Worm (Caenorhabditis elegans) whole organism, late embryonic: Measurements from ENCODE around the gene tag-52.

Experiments
- C38D4.7 ChIP-seq: fragments of 200-800 bp; sonication (Bioruptor generic); optimal IDR thresholded peaks from 2 replicates; lab custom pipeline; 2018; ENCODE audit warnings: mild to moderate bottlenecking, missing genetic modification characterization, moderate library complexity, missing compliant biosample characterization
- F13H6.1 ChIP-seq: sonication (generic microtip); optimal IDR thresholded peaks from 2 replicates; lab custom pipeline; 2016; ENCODE audit warnings: missing genetic modification characterization, missing compliant biosample characterization
- K02D7.2 ChIP-seq: sonication (generic microtip); optimal IDR thresholded peaks from 2 replicates; lab custom pipeline; 2017; ENCODE audit warnings: mild to moderate bottlenecking, missing genetic modification characterization, missing compliant biosample characterization
- T23F11.4 ChIP-seq: fragments of 200-800 bp; sonication (Bioruptor generic); optimal IDR thresholded peaks from 2 replicates; lab custom pipeline; 2018; ENCODE audit warnings: mild to moderate bottlenecking, missing genetic modification characterization, missing compliant biosample characterization
- Y22D7AL.16 ChIP-seq: sonication (generic microtip); optimal IDR thresholded peaks from 2 replicates; lab custom pipeline; 2016; ENCODE audit warnings: missing genetic modification characterization, missing compliant biosample characterization
- ahr-1 ChIP-seq: sonication (generic microtip); optimal IDR thresholded peaks from 2 replicates; lab custom pipeline; 2016; ENCODE audit warnings: missing genetic modification characterization, missing compliant biosample characterization
- ceh-14 ChIP-seq: sonication (generic microtip); optimal IDR thresholded peaks from 2 replicates; lab custom pipeline; 2016; ENCODE audit warnings: missing genotype, missing genetic modification characterization, missing compliant biosample characterization
- ceh-19 ChIP-seq: fragments of 200-800 bp; sonication (Bioruptor generic); optimal IDR thresholded peaks from 2 replicates; lab custom pipeline; 2018; ENCODE audit warnings: mild to moderate bottlenecking, missing genetic modification characterization, missing compliant biosample characterization
- ceh-2 ChIP-seq: sonication (generic microtip); optimal IDR thresholded peaks from 2 replicates; lab custom pipeline; 2016; ENCODE audit warnings: missing genotype, missing genetic modification characterization, missing compliant biosample characterization
- ceh-22 ChIP-seq: sonication (generic microtip); optimal IDR thresholded peaks from 2 replicates; lab custom pipeline; 2017; ENCODE audit warnings: missing biosample characterization, missing genetic modification characterization
- ceh-24 ChIP-seq: sonication (generic microtip); optimal IDR thresholded peaks from 2 replicates; lab custom pipeline; 2016; ENCODE audit warnings: mild to moderate bottlenecking, missing genetic modification characterization, missing compliant biosample characterization
- ceh-30 ChIP-seq: fragments of 150-350 bp; optimal IDR thresholded peaks from 2 replicates; lab custom pipeline; 2014; ENCODE audit warnings: missing biosample characterization, missing genetic modification characterization
- ceh-31 ChIP-seq: sonication (generic microtip); optimal IDR thresholded peaks from 2 replicates; lab custom pipeline; 2016; ENCODE audit warnings: missing genetic modification characterization, missing compliant biosample characterization
- ceh-34 ChIP-seq: sonication (generic microtip); optimal IDR thresholded peaks from 2 replicates; lab custom pipeline; 2016; ENCODE audit warnings: mild to moderate bottlenecking, missing genetic modification characterization, missing compliant biosample characterization
- ceh-48 ChIP-seq: sonication (generic microtip); optimal IDR thresholded peaks from 2 replicates; lab custom pipeline; 2016; ENCODE audit warnings: missing genetic modification characterization, inconsistent platforms, missing compliant biosample characterization
- ceh-6 ChIP-seq: fragments of 200-800 bp; sonication (Bioruptor generic); optimal IDR thresholded peaks from 2 replicates; lab custom pipeline; 2018; ENCODE audit warnings: mild to moderate bottlenecking, missing genetic modification characterization, missing compliant biosample characterization
- ceh-9 ChIP-seq: sonication (generic microtip); optimal IDR thresholded peaks from 2 replicates; lab custom pipeline; 2016; ENCODE audit warnings: mild to moderate bottlenecking, missing genetic modification characterization, inconsistent platforms, missing compliant biosample characterization
- che-1 ChIP-seq: sonication (generic microtip); optimal IDR thresholded peaks from 2 replicates; lab custom pipeline; 2016; ENCODE audit warnings: mild to moderate bottlenecking, missing genetic modification characterization, missing compliant biosample characterization
- dmd-4 ChIP-seq: sonication (generic microtip); optimal IDR thresholded peaks from 2 replicates; lab custom pipeline; 2016; ENCODE audit warnings: borderline replicate concordance, missing genetic modification characterization, missing compliant biosample characterization
- dve-1 ChIP-seq: sonication (generic microtip); optimal IDR thresholded peaks from 2 replicates; lab custom pipeline; 2017; ENCODE audit warnings: antibody characterized with exemption, mild to moderate bottlenecking, missing genetic modification characterization, missing compliant biosample characterization
- elt-2 ChIP-seq: sonication (generic microtip); optimal IDR thresholded peaks from 2 replicates; lab custom pipeline; 2016; ENCODE audit warnings: missing genetic modification reagents, missing genetic modification characterization, missing compliant biosample characterization
- elt-4 ChIP-seq: sonication (generic microtip); optimal IDR thresholded peaks from 2 replicates; lab custom pipeline; 2016; ENCODE audit warnings: missing genetic modification characterization, missing compliant biosample characterization
- ets-4 ChIP-seq: sonication (generic microtip); optimal IDR thresholded peaks from 2 replicates; lab custom pipeline; 2016; ENCODE audit warnings: missing genetic modification characterization, missing compliant biosample characterization
- fax-1 ChIP-seq: sonication (generic microtip); optimal IDR thresholded peaks from 2 replicates; lab custom pipeline; 2016; ENCODE audit warnings: missing genotype, missing genetic modification characterization, missing compliant biosample characterization
- fkh-10 ChIP-seq: fragments of 150-350 bp; optimal IDR thresholded peaks from 2 replicates; lab custom pipeline; 2014; ENCODE audit warnings: missing biosample characterization, missing genetic modification reagents, missing genetic modification characterization
- fkh-6 ChIP-seq: sonication (generic microtip); optimal IDR thresholded peaks from 2 replicates; lab custom pipeline; 2016; ENCODE audit warnings: missing genetic modification characterization, missing compliant biosample characterization
- gmeb-2 ChIP-seq: sonication (generic microtip); optimal IDR thresholded peaks from 2 replicates; lab custom pipeline; 2016; ENCODE audit warnings: missing genetic modification characterization, inconsistent platforms, missing compliant biosample characterization
- hlh-13 ChIP-seq: fragments of 200-800 bp; sonication (Bioruptor generic); optimal IDR thresholded peaks from 2 replicates; lab custom pipeline; 2018; ENCODE audit warnings: mild to moderate bottlenecking, missing genetic modification characterization, missing compliant biosample characterization
- hlh-15 ChIP-seq: sonication (generic microtip); optimal IDR thresholded peaks from 2 replicates; lab custom pipeline; 2016; ENCODE audit warnings: missing genetic modification characterization, missing compliant biosample characterization
- hlh-6 ChIP-seq: sonication (generic microtip); optimal IDR thresholded peaks from 2 replicates; lab custom pipeline; 2016; ENCODE audit warnings: missing genotype, missing genetic modification characterization, missing compliant biosample characterization
- hlh-8 ChIP-seq: sonication (generic microtip); optimal IDR thresholded peaks from 2 replicates; lab custom pipeline; 2016; ENCODE audit warnings: missing genotype, missing genetic modification characterization, missing compliant biosample characterization
- lim-6 ChIP-seq: sonication (generic microtip); optimal IDR thresholded peaks from 2 replicates; lab custom pipeline; 2016; ENCODE audit warnings: missing genetic modification characterization, missing compliant biosample characterization
- mec-3 ChIP-seq: sonication (generic microtip); optimal IDR thresholded peaks from 2 replicates; lab custom pipeline; 2016; ENCODE audit warnings: borderline replicate concordance, missing genetic modification characterization, missing compliant biosample characterization
- nhr-11 ChIP-seq: fragments of 150-350 bp; optimal IDR thresholded peaks from 2 replicates; lab custom pipeline; 2014; ENCODE audit warnings: missing biosample characterization, missing genetic modification characterization
- nhr-232 ChIP-seq: sonication (generic microtip); optimal IDR thresholded peaks from 2 replicates; lab custom pipeline; 2016; ENCODE audit warnings: missing genetic modification characterization, missing compliant biosample characterization
- npax-4 ChIP-seq: sonication (generic microtip); optimal IDR thresholded peaks from 2 replicates; lab custom pipeline; 2016; ENCODE audit warnings: missing genetic modification characterization, missing compliant biosample characterization
- odd-2 ChIP-seq: sonication (generic microtip); optimal IDR thresholded peaks from 2 replicates; lab custom pipeline; 2017; ENCODE audit warnings: antibody characterized with exemption, mild to moderate bottlenecking, missing genetic modification characterization, missing compliant biosample characterization
- pag-3 ChIP-seq: sonication (generic microtip); optimal IDR thresholded peaks from 2 replicates; lab custom pipeline; 2016; ENCODE audit warnings: missing compliant biosample characterization, missing genetic modification characterization, borderline replicate concordance
- pat-9 ChIP-seq: fragments of 200-800 bp; sonication (Bioruptor generic); optimal IDR thresholded peaks from 2 replicates; lab custom pipeline; 2018; ENCODE audit warnings: mild to moderate bottlenecking, missing genetic modification characterization, moderate library complexity, missing compliant biosample characterization
- pax-1 ChIP-seq: fragments of 150-350 bp; optimal IDR thresholded peaks from 2 replicates; lab custom pipeline; 2014; ENCODE audit warnings: missing biosample characterization, missing genetic modification characterization
- pha-2 ChIP-seq: sonication (generic microtip); optimal IDR thresholded peaks from 2 replicates; lab custom pipeline; 2017; ENCODE audit warnings: mild to moderate bottlenecking, missing genetic modification characterization, missing compliant biosample characterization
- pha-4 ChIP-seq: fragments of 150-350 bp; optimal IDR thresholded peaks from 2 replicates; lab custom pipeline; 2018; ENCODE audit warnings: missing biosample characterization, missing genetic modification reagents, missing genetic modification characterization
- pros-1 ChIP-seq: fragments of 150-350 bp; optimal IDR thresholded peaks from 2 replicates; lab custom pipeline; 2014; ENCODE audit warnings: missing biosample characterization, missing genetic modification reagents, missing genetic modification characterization
- ref-2 ChIP-seq: sonication (generic microtip); optimal IDR thresholded peaks from 2 replicates; lab custom pipeline; 2016; ENCODE audit warnings: missing genetic modification characterization, missing compliant biosample characterization
- sdc-2 ChIP-seq: sonication (generic microtip); optimal IDR thresholded peaks from 2 replicates; lab custom pipeline; 2016; ENCODE audit warnings: missing genotype, missing genetic modification characterization, missing compliant biosample characterization
- tbx-2 ChIP-seq: sonication (generic microtip); optimal IDR thresholded peaks from 2 replicates; lab custom pipeline; 2016; ENCODE audit warnings: missing genetic modification characterization, missing compliant biosample characterization
- tbx-7 ChIP-seq: sonication (generic microtip); optimal IDR thresholded peaks from 2 replicates; lab custom pipeline; 2016; ENCODE audit warnings: missing genotype, missing genetic modification characterization, missing compliant biosample characterization
- ttx-3 ChIP-seq: sonication (generic microtip); optimal IDR thresholded peaks from 2 replicates; lab custom pipeline; 2016; ENCODE audit warnings: missing genetic modification reagents, missing genetic modification characterization, missing compliant biosample characterization
- unc-3 ChIP-seq, 2 experiments: fragments of 200-800 bp in 1 of 2; sonication (Bioruptor generic) in 1 of 2; sonication (generic microtip) in 1 of 2; conservative IDR thresholded peaks in 1 of 2; optimal IDR thresholded peaks in 1 of 2; 2 replicates each; pipeline versions ENCODE4 v1.3.6 to Lab custom; 2016 to 2022; ENCODE audit warnings: missing compliant biosample characterization in 2 of 2, missing genetic modification characterization in 2 of 2, missing genetic modification reagents in 1 of 2
- unc-55 ChIP-seq: sonication (generic microtip); optimal IDR thresholded peaks from 2 replicates; lab custom pipeline; 2017; ENCODE audit warnings: missing biosample characterization, missing genetic modification reagents, missing genetic modification characterization
- unc-86 ChIP-seq: sonication (generic microtip); optimal IDR thresholded peaks from 2 replicates; lab custom pipeline; 2016; ENCODE audit warnings: missing genetic modification characterization, missing compliant biosample characterization
- zip-5 ChIP-seq: sonication (generic microtip); optimal IDR thresholded peaks from 2 replicates; lab custom pipeline; 2016; ENCODE audit warnings: missing genetic modification characterization, missing compliant biosample characterization
- ztf-16 ChIP-seq: sonication (generic microtip); optimal IDR thresholded peaks from 2 replicates; lab custom pipeline; 2017; ENCODE audit warnings: missing genetic modification characterization, missing compliant biosample characterization

The tag-52 gene

ce11 chrX:3697623-3698022 is 19.3 kb upstream of the tag-52 start:
- TF ChIP-seq ahr-1 (tag; lab: Kevin White, UChicago), result peak; percentile 70
- TF ChIP-seq gmeb-2 (tag; lab: Kevin White, UChicago), result peak; percentile 90
- peak; percentile 62 for TF ChIP-seq unc-86 (tag; lab: Kevin White, UChicago)
- TF ChIP-seq K02D7.2 (tag; lab: Kevin White, UChicago), result peak; percentile 80
- peak; percentile 88 for TF ChIP-seq hlh-6 (tag; lab: Kevin White, UChicago)
- peak; percentile 76 for TF ChIP-seq ztf-16 (tag; lab: Kevin White, UChicago)
- TF ChIP-seq hlh-15, result peak; percentile 76
- no peak for TF ChIP-seq ceh-22 (tag; lab: Kevin White, UChicago)
- TF ChIP-seq Y22D7AL.16 (tag; lab: Kevin White, UChicago), result peak; percentile 82
- TF ChIP-seq pha-4, result no peak
- no peak for TF ChIP-seq pros-1 (tag; lab: Kevin White, UChicago)
- TF ChIP-seq unc-55 (GFP tag; lab: Kevin White, UChicago), result no peak
- peak; percentile 22 for TF ChIP-seq odd-2
- TF ChIP-seq ceh-6 (GFP tag; lab: Kevin White, UChicago), result peak; percentile 82
- TF ChIP-seq ceh-9 (tag; lab: Kevin White, UChicago), result peak; percentile 52
- peak; percentile 74 for TF ChIP-seq dmd-4
- TF ChIP-seq lim-6 (tag; lab: Kevin White, UChicago), result no peak
- TF ChIP-seq fkh-6 (tag; lab: Kevin White, UChicago), result peak; percentile 81
- TF ChIP-seq pax-1, result no peak
- peak; percentile 82 for TF ChIP-seq ttx-3 (tag; lab: Kevin White, UChicago)
- peak; percentile 90 for TF ChIP-seq unc-3 (GFP tag; conservative IDR thresholded peaks at IDR 0.05; lab: Robert Waterston, UW)
- peak; percentile 62 for TF ChIP-seq unc-3 (tag; optimal IDR thresholded peaks at IDR 0.05; lab: Kevin White, UChicago)
- TF ChIP-seq ceh-24, result peak; percentile 73
- peak; percentile 93 for TF ChIP-seq ceh-14 (tag; lab: Kevin White, UChicago)
- peak; percentile 47 for TF ChIP-seq tbx-7 (tag; lab: Kevin White, UChicago)
- TF ChIP-seq ceh-34 (tag; lab: Kevin White, UChicago), result peak; percentile 81
- peak; percentile 79 for TF ChIP-seq ref-2
- peak; percentile 70 for TF ChIP-seq nhr-232 (tag; lab: Kevin White, UChicago)
- peak; percentile 63 for TF ChIP-seq ceh-31 (tag; lab: Kevin White, UChicago)
- TF ChIP-seq C38D4.7 (GFP tag; lab: Kevin White, UChicago), result peak; percentile 84
- TF ChIP-seq ceh-30, result peak; percentile 52
- TF ChIP-seq pag-3, result peak; percentile 69
- peak; percentile 81 for TF ChIP-seq fax-1 (tag; lab: Kevin White, UChicago)
- peak; percentile 89 for TF ChIP-seq elt-2
- peak; percentile 59 for TF ChIP-seq ets-4
- peak; percentile 74 for TF ChIP-seq hlh-8 (tag; lab: Kevin White, UChicago)
- no peak for TF ChIP-seq elt-4 (tag; lab: Kevin White, UChicago)
- peak; percentile 24 for TF ChIP-seq fkh-10
- peak; percentile 86 for TF ChIP-seq sdc-2 (tag; lab: Kevin White, UChicago)
- peak; percentile 72 for TF ChIP-seq ceh-48 (tag; lab: Kevin White, UChicago)
- peak; percentile 87 for TF ChIP-seq pha-2 (tag; lab: Kevin White, UChicago)
- peak; percentile 40 for TF ChIP-seq zip-5
- TF ChIP-seq pat-9 (tag; lab: Kevin White, UChicago), result peak; percentile 83
- peak; percentile 74 for TF ChIP-seq hlh-13 (GFP tag; lab: Kevin White, UChicago)
- TF ChIP-seq mec-3, result no peak
- no peak for TF ChIP-seq nhr-11 (tag; lab: Kevin White, UChicago)
- peak; percentile 80 for TF ChIP-seq ceh-2 (tag; lab: Kevin White, UChicago)
- TF ChIP-seq dve-1 (tag; lab: Kevin White, UChicago), result peak; percentile 70
- TF ChIP-seq T23F11.4 (GFP tag; lab: Kevin White, UChicago), result peak; percentile 86
- TF ChIP-seq tbx-2 (tag; lab: Kevin White, UChicago), result peak; percentile 84
- TF ChIP-seq che-1 (tag; lab: Kevin White, UChicago), result peak; percentile 86
- TF ChIP-seq ceh-19 (GFP tag; lab: Kevin White, UChicago), result peak; percentile 90
- TF ChIP-seq F13H6.1 (tag; lab: Kevin White, UChicago), result peak; percentile 82
- TF ChIP-seq npax-4, result peak; percentile 78
